Fruit fly (Drosophila melanogaster): ENCODE results near the gene FucTD.

dm6 chr3L:1402152-1402551, 13.9 kb upstream of the FucTD start:
- TF ChIP-seq CG7368 (GFP tag; optimal IDR thresholded peaks at IDR 0.05) (no peak), Hr38 (GFP tag; optimal IDR thresholded peaks at IDR 0.05) (no peak), vri (GFP tag; optimal IDR thresholded peaks at IDR 0.05) (no peak), topi (GFP tag; optimal IDR thresholded peaks at IDR 0.05) (no peak), CG6276 (GFP tag; optimal IDR thresholded peaks at IDR 0.05) (no peak), CG6854 (GFP tag; optimal IDR thresholded peaks at IDR 0.05) (no peak), Met (GFP tag; optimal IDR thresholded peaks at IDR 0.05) (no peak), CG32006 (GFP tag; optimal IDR thresholded peaks at IDR 0.05) (no peak), CG9139 (GFP tag; optimal IDR thresholded peaks at IDR 0.05) (no peak), esn (GFP tag; optimal IDR thresholded peaks at IDR 0.05) (no peak), Eip93F (GFP tag; optimal IDR thresholded peaks at IDR 0.05) (no peak)

All from whole organism, prepupa.